Worm (Caenorhabditis elegans) whole organism, early embryonic: ENCODE measurements around the gene C46G7.1.

Experiments used
- aly-1 ChIP-seq: sonication (generic microtip); optimal IDR thresholded peaks from 2 replicates; lab custom pipeline; 2016; ENCODE audit warnings: missing genetic modification characterization, missing compliant biosample characterization
- ama-1 ChIP-seq: fragments of 150-350 bp; optimal IDR thresholded peaks from 2 replicates; lab custom pipeline; 2014
- ceh-13 ChIP-seq: fragments of 200-800 bp; sonication (Bioruptor generic); optimal IDR thresholded peaks from 2 replicates; lab custom pipeline; 2018; ENCODE audit warnings: mild to moderate bottlenecking, missing genetic modification characterization, missing compliant biosample characterization
- ceh-36 ChIP-seq: sonication (generic microtip); optimal IDR thresholded peaks from 2 replicates; lab custom pipeline; 2016; ENCODE audit warnings: missing genetic modification characterization, inconsistent platforms, missing compliant biosample characterization
- ets-7 ChIP-seq: sonication (generic microtip); optimal IDR thresholded peaks from 2 replicates; lab custom pipeline; 2016; ENCODE audit warnings: missing genotype, missing genetic modification characterization, missing compliant biosample characterization
- flt-1 ChIP-seq: fragments of 200-800 bp; sonication (Bioruptor generic); IDR thresholded peaks from 2 replicates; pipeline ENCODE4 v1.3.6; 2022; ENCODE audit warnings: missing genetic modification characterization, missing compliant biosample characterization
- hmg-4 ChIP-seq: fragments of 200-800 bp; sonication (Bioruptor generic); optimal IDR thresholded peaks from 2 replicates; lab custom pipeline; 2018; ENCODE audit warnings: mild to moderate bottlenecking, missing genetic modification characterization, missing compliant biosample characterization
- hnd-1 ChIP-seq: sonication (generic microtip); optimal IDR thresholded peaks from 2 replicates; lab custom pipeline; 2016; ENCODE audit warnings: missing genetic modification characterization, missing compliant biosample characterization
- pes-1 ChIP-seq: fragments of 200-800 bp; sonication (Bioruptor generic); IDR thresholded peaks from 2 replicates; pipeline ENCODE4 v1.3.6; 2022; ENCODE audit warnings: missing genetic modification reagents, missing genetic modification characterization, missing compliant biosample characterization
- tbx-11 ChIP-seq: fragments of 200-800 bp; sonication (Bioruptor generic); IDR thresholded peaks from 2 replicates; pipeline ENCODE4 v1.3.6; 2022; ENCODE audit warnings: missing genetic modification characterization, missing compliant biosample characterization

DNA sequence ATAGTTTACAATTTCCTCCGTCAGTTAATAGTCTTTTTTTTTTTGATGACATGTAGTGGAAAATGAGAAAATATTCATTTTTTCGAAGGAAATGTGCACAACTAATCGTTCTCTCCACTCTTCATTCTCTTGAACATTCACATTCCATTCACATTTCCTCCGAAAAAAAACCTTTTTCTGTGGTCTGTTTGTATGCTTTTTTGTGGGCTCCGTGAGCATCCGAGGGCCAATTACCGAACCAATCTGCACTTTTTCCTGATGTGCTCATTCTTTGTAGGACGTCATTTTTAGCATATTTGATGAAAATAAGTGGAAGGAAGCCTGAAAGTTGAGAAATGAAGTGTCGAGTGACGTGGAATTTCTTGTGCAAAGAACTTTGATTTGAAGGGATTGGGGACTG, 41.9 kb downstream of the C46G7.1 start:
- TF ChIP-seq hmg-4 = no peak
- TF ChIP-seq ama-1 (lab: Kevin White, UChicago) = no peak
- TF ChIP-seq ets-7 (tag; lab: Kevin White, UChicago) = no peak
- no peak for TF ChIP-seq ceh-13 (GFP tag; lab: Kevin White, UChicago)
- no peak for TF ChIP-seq hnd-1 (tag; lab: Kevin White, UChicago)
- no peak for TF ChIP-seq ceh-36 (tag; lab: Kevin White, UChicago)
- no peak for TF ChIP-seq pes-1 (GFP tag; lab: Robert Waterston, UW)
- no peak for TF ChIP-seq tbx-11 (GFP tag; lab: Robert Waterston, UW)
- no peak for TF ChIP-seq aly-1 (tag; lab: Kevin White, UChicago)
- no peak for TF ChIP-seq flt-1 (GFP tag; lab: Robert Waterston, UW)
